Worm (Caenorhabditis elegans): ENCODE data around the gene irld-50.

irld-50 gene

ce11 chrII:2927533-2927932, 16.3 kb downstream of the irld-50 start, which contains the start of the genes ZK355.3 and ZK355.8:
Gene ZK355.3, minus strand, starts transcription at chrII:2927633.
Gene ZK355.8, plus strand, starts transcription at chrII:2927804.
- TF ChIP-seq sea-1 (GFP tag; conservative IDR thresholded peaks at IDR 0.05) = 0 out of 2 replicates have a peak, but pooled peaks have one; percentile 36
- TF ChIP-seq pes-1 (GFP tag; IDR thresholded peaks at IDR 0.05) = no peak

DNA sequence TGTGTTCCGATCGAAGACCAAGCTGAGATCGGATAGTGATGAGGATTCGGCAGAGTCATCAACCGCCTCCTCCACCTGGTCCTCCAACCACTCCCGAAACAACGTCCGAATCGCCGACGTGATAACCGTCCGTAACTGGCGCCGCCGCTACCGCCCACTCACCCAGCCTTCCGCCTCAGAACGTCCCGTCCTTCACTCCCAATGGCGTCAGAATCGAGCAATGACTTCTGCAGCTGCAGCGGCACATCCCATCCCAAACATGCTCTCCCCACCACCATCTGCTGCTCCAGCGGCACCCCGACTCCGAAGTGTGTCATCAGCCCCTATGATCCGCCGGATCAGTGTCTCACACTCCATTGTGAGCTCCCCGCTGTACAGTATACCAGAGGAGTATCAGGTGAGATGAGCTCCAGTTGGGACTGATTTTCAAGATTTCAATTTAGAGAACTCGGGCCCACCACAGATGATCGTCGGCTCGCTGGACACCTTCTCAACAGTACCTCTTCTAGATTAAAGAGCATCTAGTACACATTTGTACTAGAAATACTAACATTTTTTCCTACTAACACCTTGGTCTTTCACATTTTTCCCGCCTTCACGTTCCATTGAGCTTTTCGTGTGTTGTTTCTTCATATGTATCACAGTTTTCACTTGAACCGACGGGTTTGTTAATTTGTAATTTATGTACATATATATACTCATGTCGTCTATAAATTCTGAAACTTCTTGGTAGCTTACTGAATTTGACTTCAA, 17.9 kb downstream of the irld-50 start:
- TF ChIP-seq tbx-37 (GFP tag; conservative IDR thresholded peaks at IDR 0.05) (no peak), ceh-36 (tag; optimal IDR thresholded peaks at IDR 0.05) (no peak), B0310.2 (tag; optimal IDR thresholded peaks at IDR 0.05) (no peak), tra-4 (tag; optimal IDR thresholded peaks at IDR 0.05) (no peak), ets-7 (tag; optimal IDR thresholded peaks at IDR 0.05) (no peak), aly-1 (tag; optimal IDR thresholded peaks at IDR 0.05) (no peak), sea-1 (GFP tag; conservative IDR thresholded peaks at IDR 0.05) (no peak), pes-1 (GFP tag; IDR thresholded peaks at IDR 0.05) (no peak), flt-1 (GFP tag; IDR thresholded peaks at IDR 0.05) (no peak), F13C5.2 (tag; optimal IDR thresholded peaks at IDR 0.05) (no peak), ama-1 (optimal IDR thresholded peaks at IDR 0.05) (no peak), hmbx-1 (tag; optimal IDR thresholded peaks at IDR 0.05) (no peak), hmg-4 (GFP tag; optimal IDR thresholded peaks at IDR 0.05) (no peak), scrt-1 (GFP tag; IDR thresholded peaks at IDR 0.05) (no peak), tbx-11 (GFP tag; IDR thresholded peaks at IDR 0.05) (no peak), hnd-1 (tag; optimal IDR thresholded peaks at IDR 0.05) (no peak), ceh-13 (GFP tag; optimal IDR thresholded peaks at IDR 0.05) (no peak)

ce11 chrII:2925032-2925431, 18.8 kb downstream of the irld-50 start:
- no peak for TF ChIP-seq tbx-11 (GFP tag; IDR thresholded peaks at IDR 0.05)
- TF ChIP-seq flt-1 (GFP tag; IDR thresholded peaks at IDR 0.05) = no peak
- no peak for TF ChIP-seq aly-1 (tag; optimal IDR thresholded peaks at IDR 0.05)
- TF ChIP-seq hnd-1 (tag; optimal IDR thresholded peaks at IDR 0.05) = no peak
- TF ChIP-seq hmbx-1 (tag; optimal IDR thresholded peaks at IDR 0.05) = no peak
- no peak for TF ChIP-seq ama-1 (optimal IDR thresholded peaks at IDR 0.05)
- TF ChIP-seq tbx-37 (GFP tag; conservative IDR thresholded peaks at IDR 0.05) = no peak
- TF ChIP-seq pes-1 (GFP tag; IDR thresholded peaks at IDR 0.05) = no peak
- TF ChIP-seq hmg-4 (GFP tag; optimal IDR thresholded peaks at IDR 0.05) = no peak

DNA sequence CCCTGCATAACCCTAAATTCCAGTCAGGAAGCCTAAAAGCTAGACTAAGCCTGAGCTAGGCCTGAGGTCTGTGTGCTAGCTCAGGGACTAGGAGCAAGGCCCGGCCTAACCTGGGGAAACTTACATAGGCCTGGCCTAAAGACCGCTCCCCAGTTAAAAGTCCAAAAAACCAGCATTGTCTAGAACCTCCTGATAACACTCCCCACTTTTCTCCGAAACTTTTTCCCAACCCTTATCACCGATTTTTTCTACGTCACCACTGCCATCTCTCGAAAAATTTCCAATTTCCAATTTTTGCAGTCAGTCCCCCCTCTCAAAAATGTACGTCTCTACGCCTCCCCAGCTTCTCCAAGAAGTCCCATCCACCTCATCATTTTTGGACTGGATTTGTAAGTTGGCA, 20.2 kb downstream of the irld-50 start, which contains the start of gene ZK355.2:
Gene ZK355.2, plus strand, starts transcription at position 301 of the 400 bp plus-strand sequence.
- TF ChIP-seq tbx-37 (GFP tag; conservative IDR thresholded peaks at IDR 0.05) (no peak), ceh-36 (tag; optimal IDR thresholded peaks at IDR 0.05) (peak; percentile 15), B0310.2 (tag; optimal IDR thresholded peaks at IDR 0.05) (no peak), ceh-13 (GFP tag; optimal IDR thresholded peaks at IDR 0.05) (no peak)

DNA sequence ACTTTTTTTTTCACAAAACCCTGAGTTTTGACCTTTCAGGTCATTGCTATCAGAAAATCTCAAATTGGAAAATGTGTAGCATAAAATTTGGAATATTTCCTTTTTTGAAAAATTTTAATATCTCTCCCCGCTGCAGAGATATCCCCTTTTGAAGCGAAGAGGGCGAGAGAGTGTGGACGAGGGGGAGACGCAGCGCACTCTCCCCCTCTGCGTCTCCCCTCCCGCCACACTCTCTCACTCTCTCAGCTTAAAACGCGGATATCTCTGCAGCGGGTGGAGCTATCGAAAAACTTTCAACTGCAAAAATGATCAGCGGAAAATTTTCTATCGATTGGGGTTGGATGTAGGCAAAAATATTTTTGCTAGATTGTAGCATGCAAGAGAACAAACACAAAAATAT, 21.1 kb downstream of the irld-50 start:
- TF ChIP-seq tbx-37 (GFP tag; conservative IDR thresholded peaks at IDR 0.05) (no peak), ama-1 (optimal IDR thresholded peaks at IDR 0.05) (no peak), F13C5.2 (tag; optimal IDR thresholded peaks at IDR 0.05) (no peak), hmbx-1 (tag; optimal IDR thresholded peaks at IDR 0.05) (no peak), tbx-11 (GFP tag; IDR thresholded peaks at IDR 0.05) (no peak), hmg-4 (GFP tag; optimal IDR thresholded peaks at IDR 0.05) (no peak), pes-1 (GFP tag; IDR thresholded peaks at IDR 0.05) (0 out of 2 replicates have a peak, but pooled peaks have one; percentile 29)

DNA sequence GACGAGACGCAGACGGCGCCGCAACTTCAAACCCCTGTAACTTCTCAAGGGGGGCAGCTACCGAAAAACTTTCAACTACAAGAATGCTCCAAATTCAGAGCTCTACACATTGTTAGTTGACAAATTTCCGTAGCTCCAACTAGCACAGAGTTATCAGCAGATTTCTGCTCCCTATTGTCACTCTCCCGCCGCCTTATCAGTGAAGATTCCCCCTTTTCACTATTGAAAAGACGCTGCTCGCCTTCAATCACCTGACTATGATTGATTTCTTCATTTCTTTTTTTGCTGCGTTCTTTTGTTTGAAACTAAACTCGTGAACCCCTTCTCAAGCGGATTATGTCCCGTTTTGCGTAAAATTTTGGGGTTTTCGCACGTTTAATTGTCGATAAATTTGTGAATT, 21.5 kb downstream of the irld-50 start:
- TF ChIP-seq tra-4 (tag; optimal IDR thresholded peaks at IDR 0.05) (no peak), sea-1 (GFP tag; conservative IDR thresholded peaks at IDR 0.05) (no peak)

DNA sequence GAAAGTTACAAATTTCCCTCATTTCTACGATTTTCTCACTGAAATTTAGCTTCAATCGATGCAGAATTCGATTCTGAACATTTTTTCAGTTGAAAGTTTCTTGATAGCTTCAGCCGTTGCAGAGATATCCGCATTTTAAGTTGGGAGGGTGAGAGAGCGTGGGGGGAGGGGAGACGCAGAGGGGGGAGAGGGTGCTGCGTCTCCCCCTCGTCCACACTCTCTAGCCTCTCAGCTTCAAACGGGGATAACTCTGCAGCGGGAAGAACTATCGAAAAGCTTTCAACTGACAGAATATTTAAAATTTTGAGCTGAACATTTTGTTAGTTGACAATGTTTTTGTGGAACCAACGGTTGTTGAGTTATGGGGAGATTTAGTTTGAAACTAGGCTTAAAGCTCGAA, 22.0 kb downstream of the irld-50 start:
- TF ChIP-seq tra-4 (tag; optimal IDR thresholded peaks at IDR 0.05) = no peak
- no peak for TF ChIP-seq aly-1 (tag; optimal IDR thresholded peaks at IDR 0.05)
- TF ChIP-seq tbx-37 (GFP tag; conservative IDR thresholded peaks at IDR 0.05) = no peak
- no peak for TF ChIP-seq F13C5.2 (tag; optimal IDR thresholded peaks at IDR 0.05)
- no peak for TF ChIP-seq tbx-11 (GFP tag; IDR thresholded peaks at IDR 0.05)
- no peak for TF ChIP-seq ama-1 (optimal IDR thresholded peaks at IDR 0.05)
- TF ChIP-seq hmbx-1 (tag; optimal IDR thresholded peaks at IDR 0.05) = no peak
- no peak for TF ChIP-seq pes-1 (GFP tag; IDR thresholded peaks at IDR 0.05)
- TF ChIP-seq scrt-1 (GFP tag; IDR thresholded peaks at IDR 0.05) = no peak
- no peak for TF ChIP-seq flt-1 (GFP tag; IDR thresholded peaks at IDR 0.05)
- TF ChIP-seq ets-7 (tag; optimal IDR thresholded peaks at IDR 0.05) = no peak

ce11 chrII:2920817-2921458, 22.9 kb downstream of the irld-50 start:
- no peak for TF ChIP-seq tbx-11 (GFP tag; IDR thresholded peaks at IDR 0.05)
- TF ChIP-seq B0310.2 (tag; optimal IDR thresholded peaks at IDR 0.05) = no peak
- no peak for TF ChIP-seq F13C5.2 (tag; optimal IDR thresholded peaks at IDR 0.05)
- TF ChIP-seq scrt-1 (GFP tag; IDR thresholded peaks at IDR 0.05) = no peak
- TF ChIP-seq hmbx-1 (tag; optimal IDR thresholded peaks at IDR 0.05) = no peak
- no peak for TF ChIP-seq hnd-1 (tag; optimal IDR thresholded peaks at IDR 0.05)
